Fruit fly (Drosophila melanogaster) whole organism, wandering third instar larva: Measurements from ENCODE around the gene CG12539.
A peak's percentile ranks its signal among the peaks of the same experiment; 100 is the strongest.

Experiments
- Abd-B ChIP-seq: fragments of >200 bp; optimal IDR thresholded peaks from 2 replicates; lab custom pipeline; 2017; ENCODE audit warnings: missing biosample characterization, missing genetic modification characterization
- CG32264 ChIP-seq: fragments of 200-800 bp; sonication (Bioruptor generic); optimal IDR thresholded peaks from 2 replicates; lab custom pipeline; 2016; ENCODE audit warnings: missing biosample characterization, missing genetic modification characterization
- CG9705 ChIP-seq: fragments of 200-800 bp; sonication (Bioruptor generic); optimal IDR thresholded peaks from 2 replicates; lab custom pipeline; 2018; ENCODE audit warnings: missing biosample characterization, mild to moderate bottlenecking, missing genetic modification characterization
- CrebA ChIP-seq: fragments of 200-800 bp; sonication (Bioruptor generic); optimal IDR thresholded peaks from 2 replicates; lab custom pipeline; 2016; ENCODE audit warnings: missing biosample characterization, mild to moderate bottlenecking, missing genetic modification characterization, borderline replicate concordance
- Dif ChIP-seq: fragments of 200-275, 200-300 bp; sonication (Bioruptor generic); optimal IDR thresholded peaks from 2 replicates; lab custom pipeline; 2018; ENCODE audit warnings: missing biosample characterization, missing genetic modification characterization; ENCODE audit not compliant: partially characterized antibody
- HLH106 ChIP-seq: fragments of 200-800 bp; optimal IDR thresholded peaks from 3 replicates; lab custom pipeline; 2019; ENCODE audit warnings: missing biosample characterization, mild to moderate bottlenecking, missing genetic modification characterization, moderate library complexity
- Hnf4 ChIP-seq: fragments of 200-800 bp; sonication (Bioruptor generic); optimal IDR thresholded peaks from 2 replicates; lab custom pipeline; 2016; ENCODE audit warnings: missing biosample characterization, mild to moderate bottlenecking, missing genetic modification characterization
- Hr78 ChIP-seq: fragments of >200 bp; optimal IDR thresholded peaks from 2 replicates; lab custom pipeline; 2017; ENCODE audit warnings: missing biosample characterization, missing genetic modification characterization
- Hr83 ChIP-seq: fragments of 200-300 bp; sonication (Bioruptor generic); optimal IDR thresholded peaks from 2 replicates; lab custom pipeline; 2016; ENCODE audit warnings: missing biosample characterization, mild to moderate bottlenecking, missing genetic modification characterization, moderate library complexity; ENCODE audit not compliant: poor library complexity, severe bottlenecking
- Jra ChIP-seq: sonication (Bioruptor generic); optimal IDR thresholded peaks from 2 replicates; lab custom pipeline; 2016; ENCODE audit warnings: missing biosample characterization, missing genetic modification characterization
- Mio ChIP-seq: sonication (Bioruptor generic); optimal IDR thresholded peaks from 2 replicates; lab custom pipeline; 2016; ENCODE audit warnings: missing biosample characterization, missing genetic modification characterization
- Myc ChIP-seq: fragments of >200 bp; optimal IDR thresholded peaks from 2 replicates; lab custom pipeline; 2017
- N ChIP-seq: fragments of >200 bp; optimal IDR thresholded peaks from 2 replicates; lab custom pipeline; 2018; ENCODE audit warnings: missing biosample characterization, missing external identifiers, missing genetic modification characterization
- OdsH ChIP-seq: fragments of 200-800 bp; sonication (Bioruptor generic); optimal IDR thresholded peaks from 2 replicates; lab custom pipeline; 2016; ENCODE audit warnings: missing biosample characterization, mild to moderate bottlenecking, missing genetic modification characterization
- Sp1 ChIP-seq: fragments of 200-800 bp; sonication (Bioruptor generic); optimal IDR thresholded peaks from 3 replicates; lab custom pipeline; 2019; ENCODE audit warnings: missing biosample characterization, mild to moderate bottlenecking, missing genetic modification characterization, moderate library complexity
- Vsx2 ChIP-seq: fragments of 200-300, 225-300 bp; sonication (Bioruptor generic); optimal IDR thresholded peaks from 2 replicates; lab custom pipeline; 2018; ENCODE audit warnings: missing biosample characterization, missing genetic modification characterization; ENCODE audit not compliant: partially characterized antibody
- br ChIP-seq: fragments of 200-800 bp; sonication (Bioruptor generic); optimal IDR thresholded peaks from 2 replicates; lab custom pipeline; 2016; ENCODE audit warnings: missing biosample characterization, missing genetic modification characterization
- brk ChIP-seq: fragments of 200-800 bp; sonication (Bioruptor generic); optimal IDR thresholded peaks from 2 replicates; lab custom pipeline; 2016; ENCODE audit warnings: missing biosample characterization, mild to moderate bottlenecking, missing genetic modification characterization
- dmrt93B ChIP-seq: fragments of 200-800 bp; sonication (Bioruptor generic); optimal IDR thresholded peaks from 2 replicates; lab custom pipeline; 2018; ENCODE audit warnings: missing biosample characterization, mild to moderate bottlenecking, missing genetic modification characterization
- dsf ChIP-seq: sonication (Bioruptor generic); optimal IDR thresholded peaks from 2 replicates; lab custom pipeline; 2016; ENCODE audit warnings: missing biosample characterization, missing genetic modification characterization, borderline replicate concordance
- ey ChIP-seq: fragments of 200-800 bp; sonication (Bioruptor generic); optimal IDR thresholded peaks from 2 replicates; lab custom pipeline; 2016; ENCODE audit warnings: missing biosample characterization, missing genetic modification characterization
- foxo ChIP-seq, 2 experiments: fragments of 200-800 bp; sonication (Bioruptor generic); optimal IDR thresholded peaks; 2 replicates in 1 of 2; 3 replicates in 1 of 2; lab custom pipeline; 2016 to 2017; ENCODE audit warnings: missing biosample characterization in 2 of 2, missing genetic modification characterization in 2 of 2
- fru ChIP-seq: fragments of 200-800 bp; sonication (Bioruptor generic); optimal IDR thresholded peaks from 3 replicates; lab custom pipeline; 2016; ENCODE audit warnings: missing biosample characterization, mild to moderate bottlenecking, missing genetic modification characterization
- h ChIP-seq: fragments of 200-800 bp; sonication (Bioruptor generic); optimal IDR thresholded peaks from 3 replicates; lab custom pipeline; 2016; ENCODE audit warnings: missing biosample characterization, mild to moderate bottlenecking, missing genetic modification characterization
- jim ChIP-seq: fragments of 175-275, 200-325 bp; sonication (Bioruptor generic); optimal IDR thresholded peaks from 2 replicates; lab custom pipeline; 2016; ENCODE audit warnings: missing biosample characterization, mild to moderate bottlenecking, missing genetic modification characterization
- lola ChIP-seq: fragments of >200 bp; optimal IDR thresholded peaks from 2 replicates; lab custom pipeline; 2017; ENCODE audit warnings: missing biosample characterization, missing genetic modification characterization
- psq ChIP-seq: fragments of 200-800 bp; sonication (Bioruptor generic); optimal IDR thresholded peaks from 3 replicates; lab custom pipeline; 2017; ENCODE audit warnings: missing biosample characterization, mild to moderate bottlenecking, missing genetic modification characterization, moderate library complexity
- rgr ChIP-seq: fragments of 200-800 bp; sonication (Bioruptor generic); optimal IDR thresholded peaks from 3 replicates; lab custom pipeline; 2016; ENCODE audit warnings: missing biosample characterization, mild to moderate bottlenecking, missing genetic modification characterization
- sage ChIP-seq: fragments of 200-800 bp; sonication (Bioruptor generic); optimal IDR thresholded peaks from 2 replicates; lab custom pipeline; 2016; ENCODE audit warnings: missing biosample characterization, mild to moderate bottlenecking, missing genetic modification characterization
- sv ChIP-seq: fragments of 200-800 bp; sonication (Bioruptor generic); optimal IDR thresholded peaks from 3 replicates; lab custom pipeline; 2016; ENCODE audit warnings: missing biosample characterization, missing genetic modification characterization
- tai ChIP-seq: sonication (Bioruptor generic); optimal IDR thresholded peaks from 2 replicates; lab custom pipeline; 2016; ENCODE audit warnings: missing biosample characterization, missing genetic modification characterization
- usp ChIP-seq: fragments of >200 bp; optimal IDR thresholded peaks from 2 replicates; lab custom pipeline; 2017; ENCODE audit warnings: missing biosample characterization, missing genetic modification characterization
- woc ChIP-seq: sonication (Bioruptor generic); optimal IDR thresholded peaks from 2 replicates; lab custom pipeline; 2016; ENCODE audit warnings: missing biosample characterization, mild to moderate bottlenecking, missing genetic modification characterization

The CG12539 gene

DNA sequence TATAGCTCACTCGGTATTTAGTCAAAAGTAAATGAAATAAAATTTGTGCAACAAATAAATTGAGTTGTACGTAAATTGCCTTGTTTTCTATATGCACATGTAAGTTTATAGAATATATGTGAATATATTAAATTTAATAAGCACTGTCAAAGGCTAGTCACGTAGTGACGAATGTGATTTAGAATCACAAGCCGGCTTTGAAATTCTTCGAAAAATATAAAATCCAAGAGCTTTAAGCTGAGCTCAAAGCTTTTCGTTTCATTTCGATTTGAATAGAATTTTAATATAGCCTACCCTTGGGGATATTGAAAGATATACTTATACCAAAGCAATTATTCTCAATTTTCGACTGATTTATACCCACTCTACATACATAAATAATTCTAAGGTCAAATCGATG lies 5.5 kb upstream of the CG12539 start:
- TF ChIP-seq Hr83 (GFP tag; lab: Kevin White, UChicago) (no peak), Abd-B (no peak)
- TF ChIP-seq, all 38 proteins: peak for 0

dm6 chrX:14848755-14849354 lies 4.3 kb upstream of the CG12539 start, which contains the start of gene CG9522:
Gene CG9522, minus strand, starts transcription at chrX:14848808.
- TF ChIP-seq CrebA (GFP tag; lab: Kevin White, UChicago), result no peak
- peak; percentile 73 for TF ChIP-seq ey (GFP tag; lab: Kevin White, UChicago)
- peak; percentile 70 for TF ChIP-seq OdsH (GFP tag; lab: Kevin White, UChicago)
- peak in 1 of 2 experiments; percentile 76 for TF ChIP-seq foxo (GFP tag; optimal IDR thresholded peaks at IDR 0.05; lab: Kevin White, UChicago)
- TF ChIP-seq Hnf4 (GFP tag; lab: Kevin White, UChicago), result peak; percentile 62
- peak; percentile 82 for TF ChIP-seq h (GFP tag; lab: Kevin White, UChicago)
- no peak for TF ChIP-seq N
- TF ChIP-seq HLH106 (tag; lab: Kevin White, UChicago), result peak; percentile 56
- TF ChIP-seq sv (GFP tag; lab: Kevin White, UChicago), result peak; percentile 55
- no peak for TF ChIP-seq Vsx2
- no peak for TF ChIP-seq Myc
- no peak for TF ChIP-seq lola (GFP tag; lab: Kevin White, UChicago)
- TF ChIP-seq Jra (GFP tag; lab: Kevin White, UChicago), result no peak
- peak; percentile 68 for TF ChIP-seq rgr
- no peak for TF ChIP-seq dsf
- peak; percentile 58 for TF ChIP-seq tai (GFP tag; lab: Kevin White, UChicago)
- TF ChIP-seq psq (GFP tag; lab: Kevin White, UChicago), result peak; percentile 57
- TF ChIP-seq CG32264 (GFP tag; lab: Kevin White, UChicago), result peak; percentile 25
- peak; percentile 0 for TF ChIP-seq brk (GFP tag; lab: Kevin White, UChicago)
- peak; percentile 60 for TF ChIP-seq Sp1 (GFP tag; lab: Kevin White, UChicago)
- TF ChIP-seq br, result peak; percentile 67
- no peak for TF ChIP-seq Abd-B
- peak; percentile 62 for TF ChIP-seq woc (GFP tag; lab: Kevin White, UChicago)
- TF ChIP-seq fru, result peak; percentile 78
- peak; percentile 18 for TF ChIP-seq dmrt93B (GFP tag; lab: Kevin White, UChicago)
- TF ChIP-seq CG9705, result peak; percentile 17
- TF ChIP-seq Dif, result no peak
- peak; percentile 2 for TF ChIP-seq sage (GFP tag; lab: Kevin White, UChicago)

- TF ChIP-seq dmrt93B (GFP tag; lab: Kevin White, UChicago) (no peak), Jra (GFP tag; lab: Kevin White, UChicago) (no peak), jim (GFP tag; lab: Kevin White, UChicago) (no peak), sv (GFP tag; lab: Kevin White, UChicago) (no peak), Abd-B (no peak), lola (GFP tag; lab: Kevin White, UChicago) (no peak), CG32264 (GFP tag; lab: Kevin White, UChicago) (no peak), CG9705 (no peak), foxo (GFP tag; optimal IDR thresholded peaks at IDR 0.05; lab: Kevin White, UChicago) (peak in 1 of 2 experiments; percentile 5), Myc (no peak), CrebA (GFP tag; lab: Kevin White, UChicago) (no peak), h (GFP tag; lab: Kevin White, UChicago) (peak; percentile 10), Vsx2 (no peak), usp (GFP tag; lab: Kevin White, UChicago) (no peak)
- TF ChIP-seq, all 38 proteins: peak for 2
Measured at dm6 chrX:14846116-14846614, 1.6 kb upstream of the CG12539 start.

DNA sequence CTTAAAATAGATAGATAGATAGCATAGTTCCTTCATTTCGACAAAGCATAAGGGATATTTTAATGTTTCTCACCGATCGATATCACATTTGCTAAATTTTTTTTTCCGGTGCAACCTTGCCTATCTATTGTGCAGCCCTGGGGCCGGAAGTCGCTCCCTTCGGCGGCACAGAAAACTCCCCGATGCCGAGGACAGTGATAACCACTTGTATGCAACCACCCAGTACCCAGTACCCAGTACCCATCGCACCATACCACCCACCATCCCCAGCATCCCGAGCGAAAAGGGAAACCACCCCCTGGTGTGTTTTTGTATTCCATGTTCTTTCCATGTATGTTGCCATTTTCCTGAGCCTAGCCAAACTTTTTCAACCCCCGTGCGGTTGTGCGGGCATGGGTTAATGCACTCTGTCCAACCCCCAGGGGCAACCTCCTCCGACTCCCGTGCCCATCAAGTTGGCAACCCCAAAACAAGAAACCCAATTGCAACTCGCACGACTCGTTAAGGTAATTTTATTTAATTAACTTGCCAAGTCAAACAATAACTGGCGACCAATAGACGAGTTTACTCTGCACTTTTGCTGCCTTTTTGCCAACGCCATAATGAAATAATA lies 2.6 kb downstream of the CG12539 start:
- TF ChIP-seq OdsH (GFP tag; lab: Kevin White, UChicago) (no peak), Hnf4 (GFP tag; lab: Kevin White, UChicago) (no peak), brk (GFP tag; lab: Kevin White, UChicago) (no peak), Jra (GFP tag; lab: Kevin White, UChicago) (no peak), jim (GFP tag; lab: Kevin White, UChicago) (no peak), Myc (no peak), CG32264 (GFP tag; lab: Kevin White, UChicago) (no peak), Dif (no peak), tai (GFP tag; lab: Kevin White, UChicago) (no peak), h (GFP tag; lab: Kevin White, UChicago) (no peak), Hr78 (no peak), Sp1 (GFP tag; lab: Kevin White, UChicago) (no peak), Mio (no peak)
